Worm (Caenorhabditis elegans): ENCODE data around the gene fkb-3.

fkb-3 gene

ce11 chrV:7224947-7225346, at the start of gene fkb-3:
Gene fkb-3 (plus strand): TSS chrV:7225223.
- TF ChIP-seq dao-5 (tag; optimal IDR thresholded peaks at IDR 0.05), result no peak
- TF ChIP-seq W03F9.2 (tag; optimal IDR thresholded peaks at IDR 0.05), result no peak
- TF ChIP-seq him-1 (tag; optimal IDR thresholded peaks at IDR 0.05), result no peak

ce11 chrV:7178843-7179242, 46.2 kb upstream of the fkb-3 start, which contains the start of gene cpsf-2:
Gene cpsf-2 (plus strand): TSS chrV:7179172.
- TF ChIP-seq W03F9.2 (tag; optimal IDR thresholded peaks at IDR 0.05) (no peak), him-1 (tag; optimal IDR thresholded peaks at IDR 0.05) (no peak), dao-5 (tag; optimal IDR thresholded peaks at IDR 0.05) (no peak)

DNA sequence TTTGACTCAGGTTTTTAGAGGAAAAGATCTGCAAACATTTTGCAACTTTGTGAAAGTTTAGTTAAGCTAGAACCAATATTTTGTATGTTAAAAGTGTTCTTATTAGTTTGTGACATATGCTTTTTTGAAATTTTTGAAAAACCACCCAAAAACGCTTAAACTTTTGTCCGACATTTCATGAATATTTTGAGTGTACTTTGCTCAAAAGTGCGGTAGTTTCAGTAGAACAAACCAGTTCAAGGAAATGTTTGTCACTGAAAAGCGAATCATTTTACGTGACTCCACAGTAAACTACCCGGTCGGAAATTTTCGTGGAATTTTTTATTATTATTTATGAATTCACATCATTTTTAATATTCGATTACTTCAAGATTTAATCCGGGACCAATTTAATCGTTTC, 40.5 kb upstream of the fkb-3 start, which contains the start of gene pitr-5:
pitr-5 (plus strand) TSS at position 301 of the 400 bp plus-strand sequence.
- TF ChIP-seq dao-5 (tag; optimal IDR thresholded peaks at IDR 0.05), result no peak
- no peak for TF ChIP-seq him-1 (tag; optimal IDR thresholded peaks at IDR 0.05)
- no peak for TF ChIP-seq W03F9.2 (tag; optimal IDR thresholded peaks at IDR 0.05)

- TF ChIP-seq dao-5 (tag; optimal IDR thresholded peaks at IDR 0.05) (no peak), him-1 (tag; optimal IDR thresholded peaks at IDR 0.05) (no peak), W03F9.2 (tag; optimal IDR thresholded peaks at IDR 0.05) (no peak)
Measured at ce11 chrV:7186599-7186998, 38.4 kb upstream of the fkb-3 start.

DNA sequence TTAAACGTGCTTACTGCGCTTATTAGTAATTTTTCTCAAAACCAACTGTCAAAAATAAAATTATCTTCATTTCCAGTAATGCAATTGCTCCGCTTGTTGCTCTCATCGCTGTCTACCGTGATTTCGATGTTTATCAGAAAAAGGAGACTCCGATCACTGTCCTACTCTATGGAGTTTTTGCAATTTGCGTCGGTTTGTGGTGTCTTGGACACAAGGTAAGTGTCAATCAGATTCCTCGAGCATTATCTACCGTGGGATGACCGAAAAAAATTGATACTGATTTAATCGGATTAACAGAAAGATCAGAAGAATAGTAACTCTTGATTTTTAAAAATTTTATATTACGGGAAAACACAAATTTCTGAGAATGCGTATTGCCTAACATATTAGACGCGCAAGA, 37.7 kb upstream of the fkb-3 start:
- TF ChIP-seq W03F9.2 (tag; optimal IDR thresholded peaks at IDR 0.05) (no peak), dao-5 (tag; optimal IDR thresholded peaks at IDR 0.05) (no peak), him-1 (tag; optimal IDR thresholded peaks at IDR 0.05) (no peak)

DNA sequence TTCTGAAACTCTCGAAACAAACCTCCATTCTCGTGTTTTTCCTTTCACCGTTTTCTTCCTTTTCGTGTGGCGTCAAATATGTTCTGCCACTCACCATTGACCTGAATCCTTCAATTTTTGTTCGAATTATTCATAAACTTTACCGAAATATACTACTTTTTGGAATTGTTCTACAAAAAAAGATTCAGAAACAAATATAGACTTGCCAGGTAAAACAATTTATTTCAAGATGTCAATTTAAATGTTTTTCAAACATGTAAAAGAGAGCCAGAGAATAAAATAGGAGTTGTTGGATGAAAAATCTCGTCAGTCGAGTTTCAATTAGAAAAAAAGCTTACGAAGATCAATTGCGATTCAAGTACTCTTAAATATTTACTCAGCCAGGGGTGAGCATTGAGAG, 31.5 kb upstream of the fkb-3 start, which contains the start of gene F09G2.8:
F09G2.8 (minus strand) TSS at position 101 of the 400 bp plus-strand sequence.
- TF ChIP-seq W03F9.2 (tag; optimal IDR thresholded peaks at IDR 0.05) (no peak), him-1 (tag; optimal IDR thresholded peaks at IDR 0.05) (no peak), dao-5 (tag; optimal IDR thresholded peaks at IDR 0.05) (no peak)

DNA sequence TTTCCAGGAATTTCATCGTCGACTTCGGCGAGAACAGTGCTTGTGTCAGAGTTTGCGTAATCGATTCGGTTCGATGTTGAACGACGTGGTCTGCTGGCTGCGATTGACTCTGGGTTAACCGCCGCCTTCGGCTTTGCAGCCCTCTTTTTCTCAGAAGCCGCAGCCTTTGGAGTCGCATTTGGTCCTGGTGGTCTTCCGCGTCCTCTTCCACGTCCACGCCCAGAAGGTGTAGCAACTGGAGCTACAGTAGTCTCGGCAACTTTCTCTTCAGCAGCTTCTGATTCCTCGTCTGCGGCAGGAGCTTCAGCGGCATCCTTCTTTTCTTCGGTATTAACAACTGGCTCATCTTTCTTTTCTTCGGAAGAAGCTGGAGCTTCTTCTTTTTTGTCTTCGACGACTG, 30.2 kb upstream of the fkb-3 start:
- TF ChIP-seq dao-5 (tag; optimal IDR thresholded peaks at IDR 0.05) (no peak), him-1 (tag; optimal IDR thresholded peaks at IDR 0.05) (no peak), W03F9.2 (tag; optimal IDR thresholded peaks at IDR 0.05) (no peak)

DNA sequence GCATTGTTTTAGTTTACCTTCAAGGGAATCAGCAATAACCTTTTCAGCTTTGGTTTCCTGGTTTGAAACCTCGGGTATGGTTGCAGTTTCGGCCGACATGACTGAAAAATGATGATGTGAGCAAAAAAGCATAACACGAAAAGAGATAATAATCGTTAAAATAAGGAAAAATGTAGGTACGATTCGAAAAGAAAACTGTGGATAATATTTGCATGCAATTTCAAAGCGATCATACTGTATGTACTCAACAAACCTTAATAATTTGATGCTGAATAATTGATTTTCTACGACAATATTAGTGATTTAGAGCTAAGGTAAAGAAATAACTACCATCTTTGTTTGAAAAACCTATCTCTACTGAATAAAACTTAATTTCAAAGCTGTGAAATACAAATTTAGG, 29.0 kb upstream of the fkb-3 start, which contains the start of gene attf-2:
attf-2 (minus strand) TSS at position 101 of the 400 bp plus-strand sequence.
- TF ChIP-seq dao-5 (tag; optimal IDR thresholded peaks at IDR 0.05) (no peak), W03F9.2 (tag; optimal IDR thresholded peaks at IDR 0.05) (no peak), him-1 (tag; optimal IDR thresholded peaks at IDR 0.05) (no peak)

- TF ChIP-seq W03F9.2 (tag; optimal IDR thresholded peaks at IDR 0.05) (peak; percentile 93), dao-5 (tag; optimal IDR thresholded peaks at IDR 0.05) (no peak), him-1 (tag; optimal IDR thresholded peaks at IDR 0.05) (peak; percentile 52)
Measured at ce11 chrV:7196498-7196966, 28.5 kb upstream of the fkb-3 start, which contains the start of gene F09G2.2. Gene F09G2.2 (plus strand): TSS chrV:7196916.

- TF ChIP-seq W03F9.2 (tag; optimal IDR thresholded peaks at IDR 0.05), result no peak
- no peak for TF ChIP-seq him-1 (tag; optimal IDR thresholded peaks at IDR 0.05)
- no peak for TF ChIP-seq dao-5 (tag; optimal IDR thresholded peaks at IDR 0.05)
Measured at ce11 chrV:7197036-7197435, 28.0 kb upstream of the fkb-3 start.

- TF ChIP-seq him-1 (tag; optimal IDR thresholded peaks at IDR 0.05) (no peak), W03F9.2 (tag; optimal IDR thresholded peaks at IDR 0.05) (no peak), dao-5 (tag; optimal IDR thresholded peaks at IDR 0.05) (no peak)
Measured at ce11 chrV:7198403-7198802, 26.6 kb upstream of the fkb-3 start.

- TF ChIP-seq W03F9.2 (tag; optimal IDR thresholded peaks at IDR 0.05) (no peak), him-1 (tag; optimal IDR thresholded peaks at IDR 0.05) (no peak), dao-5 (tag; optimal IDR thresholded peaks at IDR 0.05) (no peak)
Measured at ce11 chrV:7199077-7199476, 25.9 kb upstream of the fkb-3 start.

ce11 chrV:7199932-7200331, 25.1 kb upstream of the fkb-3 start, which contains the start of gene F09G2.1:
Gene F09G2.1 (plus strand): TSS chrV:7200232.
- no peak for TF ChIP-seq him-1 (tag; optimal IDR thresholded peaks at IDR 0.05)
- no peak for TF ChIP-seq W03F9.2 (tag; optimal IDR thresholded peaks at IDR 0.05)
- TF ChIP-seq dao-5 (tag; optimal IDR thresholded peaks at IDR 0.05), result no peak

ce11 chrV:7201353-7201752, 23.7 kb upstream of the fkb-3 start:
- TF ChIP-seq W03F9.2 (tag; optimal IDR thresholded peaks at IDR 0.05) (no peak), him-1 (tag; optimal IDR thresholded peaks at IDR 0.05) (no peak), dao-5 (tag; optimal IDR thresholded peaks at IDR 0.05) (no peak)

- TF ChIP-seq W03F9.2 (tag; optimal IDR thresholded peaks at IDR 0.05), result no peak
- no peak for TF ChIP-seq dao-5 (tag; optimal IDR thresholded peaks at IDR 0.05)
- no peak for TF ChIP-seq him-1 (tag; optimal IDR thresholded peaks at IDR 0.05)
Measured at ce11 chrV:7209001-7209400, 16.0 kb upstream of the fkb-3 start.
